Fruit fly (Drosophila melanogaster) whole organism, embryonic: ENCODE results near the gene CG5381.

Experiments
- ATbp ChIP-seq: fragments of 200-800 bp; sonication (Bioruptor generic); optimal IDR thresholded peaks from 2 replicates; lab custom pipeline; 2017; ENCODE audit warnings: missing biosample characterization, mild to moderate bottlenecking, missing genetic modification characterization, missing genetic modification reagents
- Aef1 ChIP-seq: fragments of 200-800 bp; sonication (Bioruptor generic); IDR thresholded peaks from 3 replicates; pipeline ENCODE4 v1.3.6; 2022; ENCODE audit warnings: missing biosample characterization, missing genetic modification characterization
- B-H2 ChIP-seq: fragments of 200-800 bp; sonication (Bioruptor generic); optimal IDR thresholded peaks from 2 replicates; lab custom pipeline; 2018; ENCODE audit warnings: missing biosample characterization, mild to moderate bottlenecking, missing genetic modification characterization
- CG10209 ChIP-seq: fragments of 200-800 bp; sonication (Bioruptor generic); optimal IDR thresholded peaks from 3 replicates; lab custom pipeline; 2017; ENCODE audit warnings: missing biosample characterization, mild to moderate bottlenecking, missing genetic modification characterization, missing genetic modification reagents
- CG10274 ChIP-seq: fragments of 200-800 bp; sonication (Bioruptor generic); optimal IDR thresholded peaks from 3 replicates; lab custom pipeline; 2017; ENCODE audit warnings: missing biosample characterization, mild to moderate bottlenecking, missing genetic modification characterization
- CG12155 ChIP-seq: fragments of 200-800 bp; sonication (Bioruptor generic); optimal IDR thresholded peaks from 3 replicates; lab custom pipeline; 2016; ENCODE audit warnings: missing biosample characterization, missing genetic modification characterization
- CG12659 ChIP-seq: fragments of 200-800 bp; sonication (Bioruptor generic); optimal IDR thresholded peaks from 3 replicates; lab custom pipeline; 2017; ENCODE audit warnings: mild to moderate bottlenecking, missing biosample characterization, missing genetic modification reagents, missing genetic modification characterization
- CG14050 ChIP-seq: fragments of 200-800 bp; sonication (Bioruptor generic); IDR thresholded peaks from 3 replicates; pipeline ENCODE4 v1.3.6; 2022; ENCODE audit warnings: missing biosample characterization, missing genetic modification characterization
- CG15073 ChIP-seq: fragments of 200-800 bp; sonication (Bioruptor generic); optimal IDR thresholded peaks from 2 replicates; lab custom pipeline; 2016; ENCODE audit warnings: missing biosample characterization, missing genetic modification characterization
- CG1529 ChIP-seq: fragments of 200-800 bp; sonication (Bioruptor generic); optimal IDR thresholded peaks from 3 replicates; lab custom pipeline; 2018; ENCODE audit warnings: missing biosample characterization, missing genetic modification characterization
- CG15479 ChIP-seq: fragments of 200-800 bp; sonication (Bioruptor generic); optimal IDR thresholded peaks from 3 replicates; lab custom pipeline; 2019; ENCODE audit warnings: missing biosample characterization, mild to moderate bottlenecking, missing genetic modification characterization, moderate library complexity
- CG17361 ChIP-seq: fragments of 200-800 bp; sonication (Bioruptor generic); IDR thresholded peaks from 3 replicates; pipeline ENCODE4 v1.3.6; 2022; ENCODE audit warnings: missing biosample characterization, missing genetic modification characterization
- CG17612 ChIP-seq: fragments of 200-800 bp; sonication (Bioruptor generic); IDR thresholded peaks from 2 replicates; pipeline ENCODE4 v1.3.6; 2022; ENCODE audit warnings: missing biosample characterization, missing genetic modification characterization
- CG17912 ChIP-seq: fragments of 200-800 bp; sonication (Bioruptor generic); optimal IDR thresholded peaks from 2 replicates; lab custom pipeline; 2018; ENCODE audit warnings: missing biosample characterization, mild to moderate bottlenecking, missing genetic modification characterization
- CG18262 ChIP-seq: fragments of 200-800 bp; optimal IDR thresholded peaks from 3 replicates; lab custom pipeline; 2019; ENCODE audit warnings: missing biosample characterization, mild to moderate bottlenecking, missing genetic modification characterization, moderate library complexity
- CG3407 ChIP-seq: fragments of 200-800 bp; sonication (Bioruptor generic); optimal IDR thresholded peaks from 2 replicates; lab custom pipeline; 2018; ENCODE audit warnings: missing biosample characterization, mild to moderate bottlenecking, missing genetic modification characterization
- CG4282 ChIP-seq: fragments of 200-800 bp; sonication (Bioruptor generic); optimal IDR thresholded peaks from 2 replicates; lab custom pipeline; 2016; ENCODE audit warnings: missing biosample characterization, missing genetic modification characterization
- CG4707 ChIP-seq: fragments of 200-800 bp; sonication (Bioruptor generic); optimal IDR thresholded peaks from 2 replicates; lab custom pipeline; 2018; ENCODE audit warnings: missing biosample characterization, mild to moderate bottlenecking, missing genetic modification characterization, moderate library complexity
- CG6683 ChIP-seq: fragments of 200-800 bp; sonication (Bioruptor generic); optimal IDR thresholded peaks from 2 replicates; lab custom pipeline; 2017; ENCODE audit warnings: missing biosample characterization, mild to moderate bottlenecking, missing genetic modification characterization, missing genetic modification reagents
- CG6854 ChIP-seq: fragments of 200-800 bp; sonication (Bioruptor generic); optimal IDR thresholded peaks from 3 replicates; lab custom pipeline; 2017; ENCODE audit warnings: missing biosample characterization, mild to moderate bottlenecking, missing genetic modification characterization
- D19B ChIP-seq: fragments of 200-800 bp; sonication (Bioruptor generic); optimal IDR thresholded peaks from 2 replicates; lab custom pipeline; 2017; ENCODE audit warnings: missing biosample characterization, mild to moderate bottlenecking, missing genetic modification characterization
- Doc2 ChIP-seq: fragments of 200-800 bp; sonication (Bioruptor generic); IDR thresholded peaks from 2 replicates; pipeline ENCODE4 v1.3.6; 2022; ENCODE audit warnings: missing biosample characterization, missing genetic modification characterization
- Gug ChIP-seq: fragments of 200-800 bp; sonication (Bioruptor generic); IDR thresholded peaks from 4 replicates; pipeline ENCODE4 v1.3.6; 2022; ENCODE audit warnings: missing biosample characterization, missing genetic modification characterization
- Mad ChIP-seq: fragments of 200-800 bp; sonication (Bioruptor generic); optimal IDR thresholded peaks from 2 replicates; lab custom pipeline; 2016; ENCODE audit warnings: missing biosample characterization, missing genetic modification characterization
- Oli ChIP-seq: fragments of 200-800 bp; sonication (Bioruptor generic); optimal IDR thresholded peaks from 2 replicates; lab custom pipeline; 2018; ENCODE audit warnings: missing biosample characterization, mild to moderate bottlenecking, missing genetic modification characterization, moderate library complexity
- Side ChIP-seq: fragments of 200-800 bp; sonication (Bioruptor generic); optimal IDR thresholded peaks from 2 replicates; lab custom pipeline; 2016; ENCODE audit warnings: missing biosample characterization, missing genetic modification characterization
- Sox102F ChIP-seq: fragments of 200-800 bp; sonication (Bioruptor generic); optimal IDR thresholded peaks from 2 replicates; lab custom pipeline; 2018; ENCODE audit warnings: missing biosample characterization, mild to moderate bottlenecking, missing genetic modification characterization, moderate library complexity
- Xrp1 ChIP-seq: fragments of 200-800 bp; sonication (Bioruptor generic); IDR thresholded peaks from 2 replicates; pipeline ENCODE4 v1.3.6; 2022; ENCODE audit warnings: missing biosample characterization, missing genetic modification characterization
- amos ChIP-seq: fragments of 200-800 bp; sonication (Bioruptor generic); IDR thresholded peaks from 2 replicates; pipeline ENCODE4 v1.3.6; 2022; ENCODE audit warnings: missing biosample characterization, missing genetic modification characterization; ENCODE audit not compliant: partially characterized antibody
- ase ChIP-seq: fragments of 200-800 bp; sonication (Bioruptor generic); IDR thresholded peaks from 3 replicates; pipeline ENCODE4 v1.3.6; 2022; ENCODE audit warnings: missing biosample characterization, missing genetic modification characterization
- bbx ChIP-seq: fragments of 200-800 bp; sonication (Bioruptor generic); IDR thresholded peaks from 2 replicates; pipeline ENCODE4 v1.3.6; 2022; ENCODE audit warnings: missing biosample characterization, missing genetic modification characterization; ENCODE audit not compliant: partially characterized antibody
- cato ChIP-seq: fragments of 200-800 bp; sonication (Bioruptor generic); optimal IDR thresholded peaks from 2 replicates; lab custom pipeline; 2016; ENCODE audit warnings: missing biosample characterization, missing genetic modification characterization, borderline replicate concordance
- dpn ChIP-seq, 2 experiments: fragments of 200-800 bp; sonication (Bioruptor generic); optimal IDR thresholded peaks; 3 replicates each; lab custom pipeline; 2016; ENCODE audit warnings: missing biosample characterization in 2 of 2, missing genetic modification characterization in 2 of 2
- esg ChIP-seq: fragments of 200-800 bp; sonication (Bioruptor generic); conservative IDR thresholded peaks from 2 replicates; pipeline ENCODE4 v1.3.6; 2022; ENCODE audit warnings: missing biosample characterization, missing genetic modification characterization
- fru ChIP-seq: fragments of >200 bp; optimal IDR thresholded peaks from 2 replicates; lab custom pipeline; 2017
- grn ChIP-seq: fragments of 200-800 bp; sonication (Bioruptor generic); optimal IDR thresholded peaks from 3 replicates; lab custom pipeline; 2017; ENCODE audit warnings: missing biosample characterization, missing genetic modification characterization
- klu ChIP-seq: fragments of 200-800 bp; sonication (Bioruptor generic); IDR thresholded peaks from 2 replicates; pipeline ENCODE4 v1.3.6; 2022; ENCODE audit warnings: missing biosample characterization, missing genetic modification characterization
- lilli ChIP-seq: fragments of 200-800 bp; sonication (Bioruptor generic); optimal IDR thresholded peaks from 3 replicates; lab custom pipeline; 2016; ENCODE audit warnings: missing biosample characterization, missing genetic modification characterization
- lov ChIP-seq, 2 experiments: fragments of 200-800 bp in 1 of 2; fragments of >200 bp in 1 of 2; sonication (Bioruptor generic) in 1 of 2; IDR thresholded peaks in 1 of 2; optimal IDR thresholded peaks in 1 of 2; 2 replicates in 1 of 2; 3 replicates in 1 of 2; pipeline versions ENCODE4 v1.3.6 to Lab custom; 2017 to 2022; ENCODE audit warnings: missing biosample characterization in 1 of 2, missing genetic modification characterization in 1 of 2
- mld ChIP-seq: fragments of 200-800 bp; sonication (Bioruptor generic); IDR thresholded peaks from 3 replicates; pipeline ENCODE4 v1.3.6; 2022; ENCODE audit warnings: missing biosample characterization, missing genetic modification characterization; ENCODE audit not compliant: partially characterized antibody
- pros ChIP-seq: fragments of 200-800 bp; sonication (Bioruptor generic); optimal IDR thresholded peaks from 3 replicates; lab custom pipeline; 2019; ENCODE audit warnings: missing biosample characterization, mild to moderate bottlenecking, missing genetic modification characterization, moderate library complexity
- sd ChIP-seq: fragments of 200-800 bp; sonication (Bioruptor generic); optimal IDR thresholded peaks from 3 replicates; lab custom pipeline; 2018; ENCODE audit warnings: missing biosample characterization, mild to moderate bottlenecking, missing genetic modification characterization, moderate library complexity
- slbo ChIP-seq: fragments of 200-800 bp; sonication (Bioruptor generic); IDR thresholded peaks from 2 replicates; pipeline ENCODE4 v1.3.6; 2022; ENCODE audit warnings: missing biosample characterization, missing genetic modification characterization
- tup ChIP-seq: fragments of 200-800 bp; sonication (Bioruptor generic); optimal IDR thresholded peaks from 2 replicates; lab custom pipeline; 2016; ENCODE audit warnings: missing biosample characterization, mild to moderate bottlenecking, missing genetic modification characterization, moderate library complexity
- unc-4 ChIP-seq: fragments of 200-800 bp; sonication (Bioruptor generic); IDR thresholded peaks from 2 replicates; pipeline ENCODE4 v1.3.6; 2022; ENCODE audit warnings: missing biosample characterization, missing genetic modification characterization; ENCODE audit not compliant: partially characterized antibody
- vfl ChIP-seq: fragments of 200-800 bp; sonication (Bioruptor generic); optimal IDR thresholded peaks from 2 replicates; lab custom pipeline; 2016; ENCODE audit warnings: missing biosample characterization, missing genetic modification characterization
- vvl ChIP-seq: fragments of 200-800 bp; sonication (Bioruptor generic); IDR thresholded peaks from 2 replicates; pipeline ENCODE4 v1.3.6; 2022; ENCODE audit warnings: missing biosample characterization, missing genetic modification characterization
- wor ChIP-seq: fragments of 200-800 bp; sonication (Bioruptor generic); IDR thresholded peaks from 2 replicates; pipeline ENCODE4 v1.3.6; 2022; ENCODE audit warnings: missing biosample characterization, missing genetic modification characterization

Gene CG5381

DNA sequence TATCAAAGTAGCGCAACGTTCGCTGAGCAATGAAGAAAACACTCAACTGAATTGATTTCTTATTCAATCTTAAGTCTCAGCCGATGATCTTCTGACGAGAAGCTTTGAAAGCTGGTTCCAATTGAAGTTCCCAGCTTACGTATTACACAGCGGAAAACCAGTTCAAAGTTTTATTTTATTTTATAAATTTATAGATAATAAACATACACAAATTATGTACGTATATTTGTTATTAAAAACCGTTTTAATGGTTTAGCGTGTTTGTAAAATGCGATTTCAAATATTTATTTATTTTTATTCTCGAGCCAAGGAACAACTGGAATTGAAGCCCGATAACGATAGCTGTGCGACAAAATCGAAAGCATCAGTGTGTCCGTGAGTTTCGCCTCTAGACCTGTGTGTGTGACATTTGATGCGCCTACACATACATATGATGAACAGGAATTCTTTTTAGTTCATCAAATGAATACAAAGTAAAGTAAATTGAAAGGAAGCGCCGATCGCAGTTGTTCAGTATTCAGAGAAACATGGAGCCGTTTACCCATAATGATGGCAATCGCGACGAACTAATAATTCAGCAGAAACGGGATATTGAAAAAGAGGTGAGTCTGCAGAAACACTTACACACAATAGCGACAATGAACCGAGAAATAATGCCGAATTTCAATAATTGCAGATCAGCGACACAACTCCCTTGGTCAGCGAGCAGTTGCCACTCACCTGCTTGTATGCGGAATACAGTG, 16.2 kb downstream of the CG5381 start, which contains the start of the genes CG5390 and CG4968 (continued):
- TF ChIP-seq CG17612 (GFP tag; lab: Robert Waterston, UW) (no peak), Xrp1 (GFP tag; lab: Robert Waterston, UW) (peak; percentile 62; the same call in 1 of the 2 replicates), amos (GFP tag; lab: Robert Waterston, UW) (no peak; the same call in 1 of the 2 replicates), CG6683 (GFP tag; lab: Kevin White, UChicago) (peak; percentile 60), tup (GFP tag; lab: Kevin White, UChicago) (peak; percentile 35), dpn (GFP tag; optimal IDR thresholded peaks at IDR 0.05; lab: Kevin White, UChicago) (peak; percentile 44 to 69), lov (optimal IDR thresholded peaks at IDR 0.05; lab: Kevin White, UChicago) (no peak), lov (GFP tag; IDR thresholded peaks at IDR 0.05; lab: Robert Waterston, UW) (no peak), Mad (GFP tag; lab: Kevin White, UChicago) (peak; percentile 14), cato (GFP tag; lab: Kevin White, UChicago) (peak; percentile 19), CG4707 (GFP tag; lab: Kevin White, UChicago) (peak; percentile 38), sd (tag; lab: Kevin White, UChicago) (peak; percentile 71), CG10274 (peak; percentile 10), vvl (GFP tag; lab: Robert Waterston, UW) (peak; percentile 82), CG18262 (tag; lab: Kevin White, UChicago) (peak; percentile 69), CG3407 (peak; percentile 56), CG15073 (no peak), CG10209 (GFP tag; lab: Kevin White, UChicago) (peak; percentile 59), mld (GFP tag; lab: Robert Waterston, UW) (no peak), vfl (GFP tag; lab: Kevin White, UChicago) (peak; percentile 30), wor (GFP tag; lab: Robert Waterston, UW) (no peak), klu (GFP tag; lab: Robert Waterston, UW) (no peak), Oli (tag; lab: Kevin White, UChicago) (peak; percentile 53), Sox102F (no peak), D19B (peak; percentile 50), CG1529 (GFP tag; lab: Kevin White, UChicago) (peak; percentile 41), Side (GFP tag; lab: Kevin White, UChicago) (peak; percentile 24), ase (GFP tag; lab: Robert Waterston, UW) (peak; percentile 49; the same call in 1 of the 3 replicates), CG15479 (no peak), fru (lab: Kevin White, UChicago) (no peak), bbx (GFP tag; lab: Robert Waterston, UW) (peak; percentile 72), Aef1 (peak; percentile 38; the same call in 1 of the 3 replicates), Gug (GFP tag; lab: Robert Waterston, UW) (no peak), CG6854 (no peak), ATbp (GFP tag; lab: Kevin White, UChicago) (no peak), B-H2 (GFP tag; lab: Kevin White, UChicago) (peak; percentile 71), slbo (GFP tag; lab: Robert Waterston, UW) (peak; percentile 77), CG12659 (GFP tag; lab: Kevin White, UChicago) (peak; percentile 86), Doc2 (GFP tag; lab: Robert Waterston, UW) (no peak), CG17912 (GFP tag; lab: Kevin White, UChicago) (no peak), CG12155 (GFP tag; lab: Kevin White, UChicago) (peak; percentile 67), CG4282 (GFP tag; lab: Kevin White, UChicago) (no peak), unc-4 (GFP tag; lab: Robert Waterston, UW) (peak; percentile 50), esg (peak; percentile 13; the same call in 1 of the 2 replicates), lilli (GFP tag; lab: Kevin White, UChicago) (peak; percentile 65), CG17361 (GFP tag; lab: Robert Waterston, UW) (peak; percentile 62; the same call in 2 of the 3 replicates), grn (GFP tag; lab: Kevin White, UChicago) (no peak), CG14050 (peak; percentile 30; the same call in 1 of the 3 replicates), pros (GFP tag; lab: Kevin White, UChicago) (peak; percentile 61)
